Fruit fly (Drosophila melanogaster) whole organism, pupa: ENCODE measurements around the gene CG43094.

Experiments used
- CG10348 ChIP-seq: fragments of 200-800 bp; sonication (Bioruptor generic); IDR thresholded peaks from 2 replicates; pipeline ENCODE4 v1.3.6; 2022; ENCODE audit warnings: missing biosample characterization, missing genetic modification characterization
- CG32121 ChIP-seq: fragments of 200-800 bp; sonication (Bioruptor generic); IDR thresholded peaks from 2 replicates; pipeline ENCODE4 v1.3.6; 2022; ENCODE audit warnings: missing biosample characterization, missing genetic modification characterization
- CG34367 ChIP-seq: fragments of 200-800 bp; sonication (Bioruptor generic); optimal IDR thresholded peaks from 2 replicates; lab custom pipeline; 2018; ENCODE audit warnings: missing biosample characterization, mild to moderate bottlenecking, missing genetic modification characterization
- CG8301 ChIP-seq: fragments of 200-800 bp; sonication (Bioruptor generic); optimal IDR thresholded peaks from 2 replicates; lab custom pipeline; 2018; ENCODE audit warnings: missing biosample characterization, mild to moderate bottlenecking, missing genetic modification characterization
- CG9948 ChIP-seq: fragments of 200-800 bp; sonication (Bioruptor generic); optimal IDR thresholded peaks from 2 replicates; lab custom pipeline; 2018; ENCODE audit warnings: missing biosample characterization, mild to moderate bottlenecking, missing genetic modification characterization, moderate library complexity
- D1 ChIP-seq: fragments of 200-800 bp; sonication (Bioruptor generic); optimal IDR thresholded peaks from 2 replicates; lab custom pipeline; 2018; ENCODE audit warnings: missing biosample characterization, mild to moderate bottlenecking, missing genetic modification characterization, moderate library complexity
- Pif1A ChIP-seq: fragments of 200-800 bp; sonication (Bioruptor generic); optimal IDR thresholded peaks from 3 replicates; lab custom pipeline; 2016; ENCODE audit warnings: missing biosample characterization, missing genetic modification characterization
- gl ChIP-seq: fragments of 200-800 bp; sonication (Bioruptor generic); optimal IDR thresholded peaks from 2 replicates; lab custom pipeline; 2018; ENCODE audit warnings: missing biosample characterization, mild to moderate bottlenecking, missing genetic modification characterization

DNA sequence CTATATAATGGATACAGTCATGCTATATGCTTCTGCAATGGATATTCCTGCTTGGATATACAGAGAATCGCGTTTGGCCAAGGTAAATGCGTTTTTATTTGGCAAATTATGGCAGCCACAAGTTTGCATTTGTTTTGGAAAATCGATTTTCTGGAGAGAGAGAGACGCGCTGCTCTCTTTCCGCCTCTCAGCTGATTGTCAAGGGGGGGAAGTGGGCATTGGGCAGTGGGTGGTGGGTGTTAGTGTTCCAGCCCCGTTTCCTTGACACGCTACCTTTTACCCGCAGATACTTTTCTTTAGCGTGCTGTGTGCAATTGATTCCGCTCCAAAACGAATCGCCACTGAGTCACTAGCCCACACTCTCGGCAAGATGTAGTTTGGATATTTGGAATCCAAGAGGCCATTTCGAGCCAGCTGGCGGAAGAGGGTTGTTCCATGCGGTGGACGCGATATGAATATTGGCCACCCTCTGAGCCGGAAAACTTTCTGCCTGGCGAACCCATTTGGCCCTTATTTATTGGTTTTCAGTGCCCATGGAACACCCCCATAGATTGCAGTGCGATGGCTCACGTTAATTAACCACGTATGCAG is 15.5 kb downstream of the CG43094 start:
- TF ChIP-seq CG8301 (tag; lab: Kevin White, UChicago) (no peak), CG32121 (GFP tag; lab: Robert Waterston, UW) (no peak), CG10348 (GFP tag; lab: Robert Waterston, UW) (no peak), gl (tag; lab: Kevin White, UChicago) (no peak), Pif1A (no peak), CG9948 (tag; lab: Kevin White, UChicago) (no peak), D1 (tag; lab: Kevin White, UChicago) (no peak), CG34367 (tag; lab: Kevin White, UChicago) (no peak)
